Worm (Caenorhabditis elegans) whole organism, mixed stage, embryonic: ENCODE measurements around the gene Y97E10AR.8.

Source experiments
- M03D4.4 ChIP-seq: sonication (generic microtip); optimal IDR thresholded peaks from 2 replicates; lab custom pipeline; 2017; ENCODE audit warnings: mild to moderate bottlenecking, missing genetic modification characterization, missing compliant biosample characterization
- bed-3 ChIP-seq: fragments of 200-800 bp; sonication (Bioruptor generic); optimal IDR thresholded peaks from 3 replicates; lab custom pipeline; 2018; ENCODE audit warnings: mild to moderate bottlenecking, missing genetic modification characterization, moderate library complexity, missing compliant biosample characterization
- blmp-1 ChIP-seq: fragments of 150-350 bp; optimal IDR thresholded peaks from 2 replicates; lab custom pipeline; 2014; ENCODE audit warnings: missing biosample characterization, missing genetic modification characterization
- ceh-39 ChIP-seq: fragments of 150-350 bp; optimal IDR thresholded peaks from 2 replicates; lab custom pipeline; 2014; ENCODE audit warnings: missing biosample characterization, missing genetic modification characterization
- ceh-43 ChIP-seq: fragments of 200-800 bp; sonication (Bioruptor generic); optimal IDR thresholded peaks from 2 replicates; lab custom pipeline; 2018; ENCODE audit warnings: mild to moderate bottlenecking, missing genetic modification characterization, moderate library complexity, missing compliant biosample characterization
- ceh-83 ChIP-seq: fragments of 200-800 bp; sonication (Bioruptor generic); optimal IDR thresholded peaks from 2 replicates; lab custom pipeline; 2018; ENCODE audit warnings: mild to moderate bottlenecking, missing genetic modification characterization, missing compliant biosample characterization
- ces-1 ChIP-seq: fragments of 150-350 bp; optimal IDR thresholded peaks from 2 replicates; lab custom pipeline; 2014; ENCODE audit warnings: missing biosample characterization, missing genetic modification reagents, missing genetic modification characterization
- cnd-1 ChIP-seq: fragments of 200-800 bp; sonication (Bioruptor generic); optimal IDR thresholded peaks from 2 replicates; lab custom pipeline; 2018; ENCODE audit warnings: mild to moderate bottlenecking, missing genetic modification characterization, missing compliant biosample characterization
- drap-1 ChIP-seq: fragments of 200-800 bp; sonication (Bioruptor generic); optimal IDR thresholded peaks from 3 replicates; lab custom pipeline; 2018; ENCODE audit warnings: mild to moderate bottlenecking, missing genetic modification characterization, missing compliant biosample characterization
- elt-1 ChIP-seq: sonication (generic microtip); optimal IDR thresholded peaks from 2 replicates; lab custom pipeline; 2017; ENCODE audit warnings: missing genetic modification characterization, mild to moderate bottlenecking, missing compliant biosample characterization, antibody characterized with exemption, moderate library complexity, borderline replicate concordance; ENCODE audit not compliant: insufficient read depth
- elt-3 ChIP-seq: fragments of 150-350 bp; optimal IDR thresholded peaks from 2 replicates; lab custom pipeline; 2014; ENCODE audit warnings: missing biosample characterization, missing genetic modification characterization
- flh-1 ChIP-seq: fragments of 200-800 bp; sonication (Bioruptor generic); optimal IDR thresholded peaks from 2 replicates; lab custom pipeline; 2018; ENCODE audit warnings: mild to moderate bottlenecking, missing genetic modification characterization, moderate library complexity, missing compliant biosample characterization
- ham-2 ChIP-seq: fragments of 200-800 bp; sonication (Bioruptor generic); optimal IDR thresholded peaks from 2 replicates; lab custom pipeline; 2018; ENCODE audit warnings: mild to moderate bottlenecking, missing genetic modification characterization, missing compliant biosample characterization
- hlh-1 ChIP-seq: fragments of 150-350 bp; optimal IDR thresholded peaks from 2 replicates; lab custom pipeline; 2014; ENCODE audit warnings: missing biosample characterization, missing genetic modification reagents, missing genetic modification characterization
- lin-13 ChIP-seq: fragments of 150-350 bp; optimal IDR thresholded peaks from 2 replicates; lab custom pipeline; 2014; ENCODE audit warnings: missing biosample characterization, missing genetic modification characterization
- lin-32 ChIP-seq: fragments of 200-800 bp; sonication (Bioruptor generic); optimal IDR thresholded peaks from 2 replicates; lab custom pipeline; 2018; ENCODE audit warnings: mild to moderate bottlenecking, missing genetic modification characterization, missing compliant biosample characterization
- lsy-2 ChIP-seq: fragments of 150-350 bp; optimal IDR thresholded peaks from 2 replicates; lab custom pipeline; 2014; ENCODE audit warnings: missing biosample characterization, missing genetic modification characterization
- mab-5 ChIP-seq: fragments of 150-350 bp; optimal IDR thresholded peaks from 2 replicates; lab custom pipeline; 2014; ENCODE audit warnings: missing biosample characterization, missing genetic modification characterization
- mep-1 ChIP-seq: fragments of 150-350 bp; optimal IDR thresholded peaks from 2 replicates; lab custom pipeline; 2017; ENCODE audit warnings: missing biosample characterization, missing genetic modification reagents, missing genetic modification characterization, inconsistent platforms
- mls-2 ChIP-seq: sonication (generic microtip); optimal IDR thresholded peaks from 2 replicates; lab custom pipeline; 2016; ENCODE audit warnings: mild to moderate bottlenecking, missing genetic modification characterization, moderate library complexity, missing compliant biosample characterization
- nhr-12 ChIP-seq: fragments of 150-350 bp; optimal IDR thresholded peaks from 2 replicates; lab custom pipeline; 2014; ENCODE audit warnings: missing biosample characterization, missing genetic modification characterization
- nhr-2 ChIP-seq: fragments of 150-350 bp; optimal IDR thresholded peaks from 2 replicates; lab custom pipeline; 2014; ENCODE audit warnings: missing biosample characterization, missing genetic modification characterization
- nhr-237 ChIP-seq: fragments of 150-350 bp; optimal IDR thresholded peaks from 2 replicates; lab custom pipeline; 2014; ENCODE audit warnings: missing biosample characterization, missing genetic modification characterization
- nhr-28 ChIP-seq: fragments of 150-350 bp; optimal IDR thresholded peaks from 2 replicates; lab custom pipeline; 2014; ENCODE audit warnings: missing biosample characterization, missing genetic modification characterization
- nhr-76 ChIP-seq: sonication (generic microtip); optimal IDR thresholded peaks from 2 replicates; lab custom pipeline; 2017; ENCODE audit warnings: missing biosample characterization, missing genetic modification characterization
- pha-4 ChIP-seq: fragments of 150-350 bp; optimal IDR thresholded peaks from 2 replicates; lab custom pipeline; 2018; ENCODE audit warnings: missing biosample characterization, missing genetic modification reagents, missing genetic modification characterization
- sem-2 ChIP-seq: fragments of 200-800 bp; sonication (Bioruptor generic); optimal IDR thresholded peaks from 2 replicates; lab custom pipeline; 2018; ENCODE audit warnings: mild to moderate bottlenecking, missing genetic modification characterization, missing compliant biosample characterization
- snpc-4 ChIP-seq: fragments of 150-350 bp; optimal IDR thresholded peaks from 2 replicates; lab custom pipeline; 2014; ENCODE audit warnings: missing biosample characterization, missing genetic modification characterization
- sptf-1 ChIP-seq: sonication (generic microtip); optimal IDR thresholded peaks from 2 replicates; lab custom pipeline; 2017; ENCODE audit warnings: mild to moderate bottlenecking, missing genetic modification characterization, moderate library complexity, missing compliant biosample characterization
- unc-120 ChIP-seq: sonication (generic microtip); optimal IDR thresholded peaks from 2 replicates; lab custom pipeline; 2017; ENCODE audit warnings: missing genetic modification characterization, missing compliant biosample characterization; ENCODE audit not compliant: poor library complexity, severe bottlenecking
- unc-62 ChIP-seq: fragments of 150-350 bp; optimal IDR thresholded peaks from 2 replicates; lab custom pipeline; 2014; ENCODE audit warnings: missing biosample characterization, missing genetic modification reagents, missing genetic modification characterization
- zip-8 ChIP-seq: fragments of 150-350 bp; optimal IDR thresholded peaks from 2 replicates; lab custom pipeline; 2014; ENCODE audit warnings: missing biosample characterization, missing genetic modification characterization

The Y97E10AR.8 gene

DNA sequence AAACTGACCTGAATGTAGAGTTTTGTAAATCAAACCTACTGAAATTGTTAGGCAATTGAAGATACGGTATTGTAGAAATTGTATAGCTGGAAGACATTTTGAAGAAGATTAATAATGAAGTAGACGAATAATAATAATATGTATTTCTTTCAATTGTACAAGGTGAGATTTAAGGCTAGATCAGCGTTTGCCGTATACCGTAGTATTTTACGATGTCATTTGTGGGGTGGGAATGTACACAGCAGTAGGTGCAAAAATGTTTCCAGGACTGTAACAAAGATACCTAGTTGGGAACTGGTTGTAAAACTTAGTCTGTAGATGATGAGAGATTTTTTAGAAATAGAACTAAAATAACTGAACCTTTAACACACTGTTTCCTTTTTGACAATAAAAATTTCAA, 10.5 kb upstream of the Y97E10AR.8 start, which contains the start of gene ceh-76:
Gene ceh-76 (minus strand): TSS at position 101 of the 400 bp plus-strand sequence.
- no peak for TF ChIP-seq pha-4 (tag; lab: Kevin White, UChicago)
- TF ChIP-seq nhr-237 (tag; lab: Kevin White, UChicago): no peak
- no peak for TF ChIP-seq nhr-2 (tag; lab: Kevin White, UChicago)
- no peak for TF ChIP-seq zip-8 (tag; lab: Kevin White, UChicago)
- no peak for TF ChIP-seq lin-32 (GFP tag; lab: Kevin White, UChicago)
- TF ChIP-seq ceh-39: no peak
- no peak for TF ChIP-seq ces-1 (GFP tag; lab: Kevin White, UChicago)
- no peak for TF ChIP-seq nhr-76
- no peak for TF ChIP-seq nhr-28 (tag; lab: Kevin White, UChicago)
- TF ChIP-seq bed-3 (GFP tag; lab: Kevin White, UChicago): no peak
- TF ChIP-seq sem-2 (GFP tag; lab: Kevin White, UChicago): no peak
- no peak for TF ChIP-seq elt-1 (tag; lab: Kevin White, UChicago)

DNA sequence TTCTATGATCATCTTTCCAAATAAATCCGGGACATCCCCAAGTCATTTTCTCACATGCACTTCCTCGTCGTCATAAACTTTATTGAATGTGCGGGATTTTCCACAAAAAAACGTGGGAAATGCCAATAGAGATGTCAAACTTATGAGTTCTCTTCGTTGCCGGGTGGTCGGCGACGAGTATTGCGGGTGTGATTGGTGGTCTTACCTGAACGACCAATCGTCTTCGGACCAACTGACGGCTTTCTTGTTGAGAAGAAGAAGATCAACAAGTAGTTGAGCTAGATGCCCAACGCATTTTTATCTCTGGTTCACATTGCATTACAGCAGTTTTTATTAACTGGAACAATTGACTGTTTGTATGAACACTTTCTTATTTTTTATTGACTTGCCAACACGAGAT, 9.9 kb upstream of the Y97E10AR.8 start:
- peak; percentile 53 for TF ChIP-seq hlh-1 (tag; lab: Kevin White, UChicago)
- no peak for TF ChIP-seq snpc-4 (tag; lab: Kevin White, UChicago)

DNA sequence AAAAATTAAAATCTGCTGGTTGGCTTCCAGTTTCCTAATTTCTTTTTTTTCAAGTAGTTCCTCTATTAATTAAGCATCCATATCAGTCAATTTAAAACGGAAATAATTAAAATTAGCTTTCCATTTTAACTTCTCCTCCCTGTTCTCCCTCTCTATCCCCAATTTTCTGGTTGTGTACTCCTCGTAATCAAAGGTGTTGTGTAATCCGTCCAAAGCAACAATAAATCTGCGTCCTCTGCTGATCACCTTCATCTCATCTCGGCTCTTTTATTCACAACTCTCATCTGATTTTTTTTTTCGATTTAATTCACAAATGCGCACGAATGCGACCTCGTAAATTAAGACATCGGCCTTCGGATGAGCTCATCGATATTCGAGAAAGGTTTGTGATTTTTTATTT, 9.2 kb upstream of the Y97E10AR.8 start, which contains the start of gene Y97E10AR.2:
Gene Y97E10AR.2 (plus strand): TSS at position 301 of the 400 bp plus-strand sequence.
- TF ChIP-seq hlh-1 (tag; lab: Kevin White, UChicago) (peak; percentile 26), zip-8 (tag; lab: Kevin White, UChicago) (no peak), flh-1 (GFP tag; lab: Kevin White, UChicago) (no peak), lsy-2 (no peak), ces-1 (GFP tag; lab: Kevin White, UChicago) (no peak), lin-13 (no peak), sptf-1 (tag; lab: Kevin White, UChicago) (no peak)
- TF ChIP-seq, all 35 proteins: peak for 1

DNA sequence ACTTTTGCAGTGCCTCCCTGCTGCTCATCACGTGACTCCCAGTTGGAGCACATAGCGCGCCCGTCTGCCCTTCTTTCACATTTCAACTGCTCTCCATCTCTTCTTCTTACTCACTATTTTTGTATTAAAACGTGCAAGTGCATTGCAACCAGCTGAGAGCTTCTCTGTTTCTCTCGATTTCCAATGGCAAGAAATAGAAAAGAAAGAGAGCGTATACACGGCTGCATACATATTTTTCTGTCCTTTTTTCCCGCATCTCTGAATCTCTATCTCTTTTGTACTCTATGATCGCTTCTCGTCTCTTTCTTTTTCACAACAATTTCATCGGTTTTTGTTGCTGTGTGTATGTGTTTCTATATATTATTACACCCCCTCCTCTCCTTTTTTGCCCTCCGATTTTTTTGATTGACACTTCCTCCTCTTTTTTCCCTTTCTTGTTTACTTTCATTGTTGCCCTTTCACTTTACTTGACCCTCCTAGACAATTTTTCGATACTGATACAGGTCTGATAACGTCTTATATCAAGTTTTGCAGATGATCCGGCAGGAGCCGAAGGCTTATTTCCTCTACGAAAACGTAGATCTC, 4.1 kb upstream of the Y97E10AR.8 start, which contains the start of gene Y97E10AR.1:
Gene Y97E10AR.1 (plus strand): TSS at position 535 of the 585 bp plus-strand sequence.
- no peak for TF ChIP-seq ceh-83 (GFP tag; lab: Kevin White, UChicago)
- no peak for TF ChIP-seq cnd-1
- no peak for TF ChIP-seq zip-8 (tag; lab: Kevin White, UChicago)
- peak; percentile 28 for TF ChIP-seq sptf-1 (tag; lab: Kevin White, UChicago)
- no peak for TF ChIP-seq nhr-12
- peak; percentile 98 for TF ChIP-seq unc-120 (tag; lab: Kevin White, UChicago)
- TF ChIP-seq bed-3 (GFP tag; lab: Kevin White, UChicago): no peak
- peak; percentile 55 for TF ChIP-seq blmp-1 (tag; lab: Kevin White, UChicago)
- TF ChIP-seq nhr-237 (tag; lab: Kevin White, UChicago): peak; percentile 69
- peak; percentile 55 for TF ChIP-seq mls-2 (tag; lab: Kevin White, UChicago)
- peak; percentile 43 for TF ChIP-seq mep-1 (tag; lab: Kevin White, UChicago)
- TF ChIP-seq ham-2 (GFP tag; lab: Kevin White, UChicago): no peak
- peak; percentile 7 for TF ChIP-seq pha-4 (tag; lab: Kevin White, UChicago)
- no peak for TF ChIP-seq elt-3 (tag; lab: Kevin White, UChicago)
- peak; percentile 85 for TF ChIP-seq hlh-1 (tag; lab: Kevin White, UChicago)
- TF ChIP-seq ces-1 (GFP tag; lab: Kevin White, UChicago): peak; percentile 82
- peak; percentile 42 for TF ChIP-seq lsy-2
- peak; percentile 85 for TF ChIP-seq unc-62 (GFP tag; lab: Kevin White, UChicago)
- TF ChIP-seq lin-13: no peak
- TF ChIP-seq M03D4.4 (tag; lab: Kevin White, UChicago): no peak
- TF ChIP-seq mab-5 (tag; lab: Kevin White, UChicago): peak; percentile 2
- TF ChIP-seq ceh-43 (GFP tag; lab: Kevin White, UChicago): no peak
- TF ChIP-seq drap-1 (GFP tag; lab: Kevin White, UChicago): peak; percentile 39
